Worm (Caenorhabditis elegans) whole organism, L4/young adult: ENCODE data around the gene col-174.

ENCODE experiments used
- W03F9.2 ChIP-seq: fragments of 150-350 bp; optimal IDR thresholded peaks from 2 replicates; lab custom pipeline; 2014; ENCODE audit warnings: missing biosample characterization, missing genetic modification characterization
- dao-5 ChIP-seq: sonication (generic microtip); optimal IDR thresholded peaks from 2 replicates; lab custom pipeline; 2016; ENCODE audit warnings: missing genotype, missing genetic modification characterization, moderate library complexity, missing compliant biosample characterization
- him-1 ChIP-seq: sonication (generic microtip); optimal IDR thresholded peaks from 2 replicates; lab custom pipeline; 2016; ENCODE audit warnings: missing genotype, missing genetic modification reagents, missing genetic modification characterization, missing compliant biosample characterization

col-174 gene

DNA sequence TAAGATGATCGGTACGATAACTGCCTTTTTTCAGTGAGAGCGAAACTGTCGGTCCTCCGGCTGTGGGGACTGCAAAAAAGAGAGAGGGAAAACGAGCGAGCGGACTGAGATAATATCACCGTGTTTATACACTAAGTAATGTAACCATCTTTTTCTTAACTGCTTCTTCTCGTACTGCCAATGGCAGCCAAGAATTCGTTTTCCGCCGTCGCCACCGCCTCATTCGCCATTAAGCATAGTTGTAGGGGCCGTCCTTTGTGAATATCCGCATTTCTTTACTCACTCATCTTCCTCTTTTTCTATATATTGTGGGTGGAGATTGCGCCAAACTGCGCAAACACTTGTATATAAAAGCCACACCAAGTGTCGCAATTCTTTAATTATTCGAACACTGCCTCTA lies at the start of gene col-174:
col-174 (plus strand) TSS at position 301 of the 400 bp plus-strand sequence.
- TF ChIP-seq him-1 (tag; lab: Kevin White, UChicago) = no peak
- TF ChIP-seq dao-5 (tag; lab: Kevin White, UChicago) = no peak
- no peak for TF ChIP-seq W03F9.2 (tag; lab: Kevin White, UChicago)

DNA sequence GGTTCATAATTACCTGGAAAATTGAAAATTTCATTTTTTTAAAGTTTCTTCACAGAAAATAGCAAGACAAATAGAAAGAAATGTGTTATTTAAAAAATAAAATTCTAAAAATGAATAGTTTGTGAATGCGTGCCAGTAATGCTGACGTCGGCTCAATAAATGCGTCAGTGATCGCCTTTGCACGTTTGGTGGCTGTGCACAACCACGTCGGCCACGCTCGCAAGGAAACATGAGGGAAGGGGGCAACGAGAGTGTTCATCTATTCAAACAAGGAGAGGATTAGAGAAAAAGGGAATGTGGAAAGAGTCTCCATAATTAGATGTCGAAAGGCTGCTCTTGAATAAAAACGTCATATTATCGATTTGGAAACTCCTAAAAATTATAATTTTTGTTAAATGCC lies 45.6 kb upstream of the col-174 start, which contains the start of gene uggt-1:
uggt-1 (minus strand) TSS at position 13 of the 400 bp plus-strand sequence.
- TF ChIP-seq him-1 (tag; lab: Kevin White, UChicago) (peak; percentile 90), dao-5 (tag; lab: Kevin White, UChicago) (no peak), W03F9.2 (tag; lab: Kevin White, UChicago) (no peak)

DNA sequence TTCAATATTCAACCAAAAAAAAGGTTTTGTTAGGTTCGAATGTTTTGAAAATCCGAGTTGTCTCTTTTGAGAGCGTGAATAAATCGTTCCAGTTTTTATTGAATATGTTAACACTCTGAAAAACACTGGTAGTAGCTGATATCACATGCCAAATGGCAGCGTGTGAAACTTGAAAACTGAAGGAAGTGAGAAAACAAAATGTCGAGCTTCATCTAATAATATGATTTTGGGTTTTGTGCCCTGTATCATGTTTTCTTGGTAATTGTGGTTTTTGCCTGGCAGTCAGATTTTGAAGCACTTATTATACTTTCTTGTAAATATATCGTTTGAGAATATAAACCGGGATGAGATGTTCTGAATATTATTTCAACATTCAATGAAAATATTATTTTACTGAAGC lies 43.8 kb upstream of the col-174 start, which contains the start of gene F48E3.6:
F48E3.6 (minus strand) TSS at position 101 of the 400 bp plus-strand sequence.
- TF ChIP-seq dao-5 (tag; lab: Kevin White, UChicago) (no peak), him-1 (tag; lab: Kevin White, UChicago) (no peak), W03F9.2 (tag; lab: Kevin White, UChicago) (no peak)

DNA sequence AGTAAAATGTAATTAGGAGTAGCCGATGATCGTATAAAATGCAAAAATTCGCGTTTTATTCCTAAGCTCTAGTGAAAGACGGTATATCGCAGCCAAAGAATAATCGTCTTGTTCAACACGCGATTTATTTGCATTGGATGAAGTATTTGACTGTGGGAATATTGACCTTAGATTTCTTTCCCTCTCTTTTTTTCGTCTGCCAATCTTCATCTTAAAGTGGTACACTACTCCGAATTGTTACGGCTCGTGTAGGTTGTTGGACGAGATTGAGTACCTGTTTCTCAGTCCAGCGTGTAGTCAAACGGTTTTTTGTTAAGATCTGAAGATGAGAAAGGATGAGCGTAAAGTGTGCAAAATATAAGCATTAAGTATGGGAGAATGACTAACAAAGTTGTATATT lies 40.1 kb upstream of the col-174 start, which contains the start of gene lgc-11:
lgc-11 (minus strand) TSS at position 101 of the 400 bp plus-strand sequence.
- TF ChIP-seq him-1 (tag; lab: Kevin White, UChicago) = no peak
- no peak for TF ChIP-seq W03F9.2 (tag; lab: Kevin White, UChicago)
- TF ChIP-seq dao-5 (tag; lab: Kevin White, UChicago) = no peak

DNA sequence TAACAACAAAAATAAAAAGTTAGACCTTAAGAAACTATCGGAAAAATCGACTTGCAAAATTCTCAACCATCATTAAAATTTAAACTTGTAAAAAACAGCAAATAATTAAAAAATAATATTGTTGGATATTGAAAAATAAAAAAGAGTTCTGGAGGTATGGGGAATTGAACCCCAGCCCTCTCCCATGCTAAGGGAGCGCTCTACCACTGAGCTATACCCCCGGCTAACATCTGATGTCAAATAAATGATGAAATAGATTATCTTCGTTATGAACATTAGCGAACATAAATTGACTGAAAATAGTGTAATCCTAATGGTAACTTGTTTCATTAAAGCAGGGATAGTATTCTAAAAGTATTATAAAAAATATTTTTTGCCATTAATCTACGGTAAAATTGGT lies 39.5 kb upstream of the col-174 start:
- TF ChIP-seq him-1 (tag; lab: Kevin White, UChicago) (no peak), W03F9.2 (tag; lab: Kevin White, UChicago) (no peak), dao-5 (tag; lab: Kevin White, UChicago) (no peak)

DNA sequence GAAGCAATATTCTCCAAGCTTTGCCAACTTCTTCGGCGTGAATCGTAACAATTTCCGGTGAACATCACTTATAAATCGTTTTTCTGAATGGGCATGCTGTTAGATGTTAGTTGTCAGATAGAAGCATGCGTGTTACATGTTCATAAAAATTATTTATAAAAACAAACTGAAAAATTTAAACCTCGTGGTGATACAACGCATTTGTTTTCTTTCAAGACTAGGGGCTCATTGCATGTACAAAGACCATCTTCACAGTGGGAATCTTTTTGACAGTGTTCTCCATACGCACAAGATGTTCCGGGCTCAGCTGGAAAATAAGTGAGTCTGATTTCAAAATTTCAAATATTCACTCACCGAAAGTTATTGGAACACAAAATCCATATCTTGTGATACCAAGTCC lies 33.9 kb upstream of the col-174 start:
- no peak for TF ChIP-seq W03F9.2 (tag; lab: Kevin White, UChicago)
- no peak for TF ChIP-seq him-1 (tag; lab: Kevin White, UChicago)
- TF ChIP-seq dao-5 (tag; lab: Kevin White, UChicago) = no peak

DNA sequence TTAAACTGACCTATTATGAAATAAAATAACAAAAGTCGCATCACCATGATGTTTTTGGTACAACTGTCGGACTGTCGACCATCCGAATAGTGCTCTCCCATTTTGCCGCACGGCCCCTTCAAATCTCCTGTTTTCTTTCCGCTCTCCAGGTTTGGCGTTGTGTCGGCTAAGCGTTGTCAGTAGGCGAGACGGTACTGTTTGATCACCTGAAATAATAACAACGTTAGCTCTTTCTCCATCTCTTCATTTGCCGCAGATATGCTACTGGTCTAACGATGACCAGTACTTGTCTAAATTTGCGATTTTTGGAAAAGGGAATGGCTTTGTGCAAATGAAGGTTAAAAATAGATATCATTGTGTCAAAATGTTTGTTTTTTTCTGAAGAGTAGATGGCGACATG lies 27.0 kb upstream of the col-174 start, which contains the start of gene chts-1:
chts-1 (minus strand) TSS at position 101 of the 400 bp plus-strand sequence.
- TF ChIP-seq W03F9.2 (tag; lab: Kevin White, UChicago) = no peak
- no peak for TF ChIP-seq dao-5 (tag; lab: Kevin White, UChicago)
- TF ChIP-seq him-1 (tag; lab: Kevin White, UChicago) = no peak

DNA sequence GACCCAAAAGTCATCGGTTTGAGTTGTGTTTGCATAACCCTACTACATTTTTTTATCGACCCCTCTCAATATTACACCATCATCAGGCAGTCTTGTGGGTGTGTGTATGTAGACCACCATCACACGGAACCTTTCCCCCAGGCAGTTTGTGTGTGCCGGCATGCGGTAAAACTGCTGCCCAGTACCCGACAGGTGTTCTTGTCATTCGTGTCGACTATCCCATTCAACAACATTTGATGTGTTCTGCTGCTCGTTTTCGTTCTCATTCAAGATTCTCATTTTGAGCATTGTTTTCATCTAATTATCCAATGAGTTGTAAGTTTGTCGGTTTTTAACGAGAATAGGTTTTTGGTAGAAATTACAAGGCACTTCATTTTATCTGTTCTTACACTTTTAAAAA lies 24.0 kb upstream of the col-174 start:
- TF ChIP-seq W03F9.2 (tag; lab: Kevin White, UChicago) = no peak
- TF ChIP-seq dao-5 (tag; lab: Kevin White, UChicago) = no peak

DNA sequence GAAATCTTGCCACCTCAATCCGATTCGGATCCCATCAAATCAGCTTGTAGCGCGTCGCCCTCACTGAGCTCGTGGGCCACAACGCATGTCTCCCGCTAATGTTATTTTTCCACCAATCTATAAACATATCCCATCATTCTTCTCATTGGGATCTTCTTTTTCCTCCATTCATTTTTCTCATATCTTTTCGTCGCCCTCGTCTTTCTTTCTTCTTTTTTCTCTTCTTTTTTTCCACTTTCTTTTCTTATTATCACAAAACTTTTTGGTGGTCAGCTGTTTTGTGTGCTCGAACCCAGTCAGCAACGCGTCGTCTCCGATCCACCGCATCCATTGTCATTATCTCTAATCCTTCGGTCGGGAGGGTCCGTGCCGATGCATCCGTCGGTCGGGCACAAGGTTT lies 22.8 kb upstream of the col-174 start:
- no peak for TF ChIP-seq W03F9.2 (tag; lab: Kevin White, UChicago)
- no peak for TF ChIP-seq dao-5 (tag; lab: Kevin White, UChicago)
- no peak for TF ChIP-seq him-1 (tag; lab: Kevin White, UChicago)

DNA sequence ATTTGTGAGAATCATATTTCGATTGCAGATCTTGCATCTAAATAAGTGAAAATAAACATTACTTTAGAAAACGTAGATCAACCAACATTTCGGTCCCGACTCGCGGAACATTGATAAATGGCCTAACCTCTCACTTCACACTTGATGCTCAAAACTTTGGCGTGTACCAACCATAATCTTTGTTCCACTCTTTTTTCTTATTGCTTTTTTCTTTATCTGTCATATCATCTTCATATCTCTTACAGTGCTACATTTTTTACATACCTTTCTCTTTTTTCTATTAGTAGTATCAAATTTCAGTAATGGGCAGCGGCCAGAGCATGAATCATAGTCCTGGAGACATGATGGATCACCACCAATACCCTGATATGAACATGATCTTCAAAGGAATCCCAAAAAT lies 21.3 kb upstream of the col-174 start, which contains the start of gene F46C8.3:
F46C8.3 (plus strand) TSS at position 301 of the 400 bp plus-strand sequence.
- TF ChIP-seq dao-5 (tag; lab: Kevin White, UChicago) (no peak), W03F9.2 (tag; lab: Kevin White, UChicago) (no peak), him-1 (tag; lab: Kevin White, UChicago) (no peak)

DNA sequence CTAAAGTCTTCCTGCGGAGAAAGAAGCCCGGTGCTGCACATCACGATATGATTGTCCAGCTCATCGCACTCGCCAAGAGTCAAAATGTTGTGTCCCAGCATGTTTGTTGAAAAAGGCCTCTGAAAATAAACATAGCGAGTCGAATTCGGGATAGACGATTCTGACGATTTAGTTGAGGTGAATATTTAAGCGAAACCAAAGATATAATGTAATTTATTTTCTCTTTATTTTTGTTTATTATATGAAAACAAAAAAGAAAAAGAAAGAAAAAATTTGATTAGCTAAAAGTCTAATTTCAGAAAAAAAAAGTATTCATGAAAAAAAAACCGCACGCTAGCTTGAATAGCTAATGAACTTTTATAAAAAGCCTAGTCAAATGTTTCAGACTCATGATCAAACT lies 14.0 kb upstream of the col-174 start, which contains the start of gene ceh-14:
ceh-14 (minus strand) TSS at position 101 of the 400 bp plus-strand sequence.
- TF ChIP-seq W03F9.2 (tag; lab: Kevin White, UChicago) = no peak
- no peak for TF ChIP-seq him-1 (tag; lab: Kevin White, UChicago)
- TF ChIP-seq dao-5 (tag; lab: Kevin White, UChicago) = no peak

DNA sequence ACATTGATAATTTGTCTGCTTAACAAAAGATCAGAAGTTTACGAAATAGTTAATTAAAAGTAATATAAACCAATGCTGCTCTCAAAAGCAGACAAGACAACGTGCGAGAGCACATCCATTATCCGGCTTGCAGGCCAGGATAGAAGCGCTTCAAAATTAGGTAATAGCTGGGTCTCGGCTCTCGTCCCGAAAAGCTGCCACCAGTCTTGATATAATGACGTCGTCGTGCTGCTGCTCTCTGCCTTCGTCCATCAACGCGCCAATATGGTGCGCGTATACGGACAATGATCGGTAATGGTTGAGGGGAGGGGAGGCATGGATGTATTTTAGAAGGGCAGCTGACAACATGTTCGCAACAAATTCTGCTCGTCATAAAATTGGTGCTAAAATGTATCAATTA lies 12.2 kb upstream of the col-174 start:
- TF ChIP-seq him-1 (tag; lab: Kevin White, UChicago) = no peak
- TF ChIP-seq W03F9.2 (tag; lab: Kevin White, UChicago) = no peak
- no peak for TF ChIP-seq dao-5 (tag; lab: Kevin White, UChicago)

DNA sequence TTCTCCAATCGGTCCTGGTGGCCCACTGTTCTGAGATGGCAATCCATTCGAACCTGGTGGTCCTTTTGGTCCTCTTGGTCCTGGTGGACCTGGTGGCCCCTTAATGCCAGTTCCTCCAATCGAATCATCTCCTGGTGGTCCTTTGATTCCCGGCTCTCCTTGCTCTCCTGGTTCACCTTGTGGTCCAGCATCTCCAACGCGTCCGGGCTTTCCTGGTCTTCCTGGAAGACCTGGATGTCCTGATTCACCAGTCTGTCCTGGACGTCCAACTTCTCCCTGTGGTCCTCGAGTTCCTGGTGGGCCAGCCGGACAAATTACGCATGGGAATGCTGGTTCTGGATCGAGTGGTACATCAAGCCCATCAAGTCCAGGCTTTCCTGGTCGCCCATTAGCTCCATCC lies 9.7 kb upstream of the col-174 start:
- TF ChIP-seq W03F9.2 (tag; lab: Kevin White, UChicago) (no peak), dao-5 (tag; lab: Kevin White, UChicago) (no peak), him-1 (tag; lab: Kevin White, UChicago) (no peak)

DNA sequence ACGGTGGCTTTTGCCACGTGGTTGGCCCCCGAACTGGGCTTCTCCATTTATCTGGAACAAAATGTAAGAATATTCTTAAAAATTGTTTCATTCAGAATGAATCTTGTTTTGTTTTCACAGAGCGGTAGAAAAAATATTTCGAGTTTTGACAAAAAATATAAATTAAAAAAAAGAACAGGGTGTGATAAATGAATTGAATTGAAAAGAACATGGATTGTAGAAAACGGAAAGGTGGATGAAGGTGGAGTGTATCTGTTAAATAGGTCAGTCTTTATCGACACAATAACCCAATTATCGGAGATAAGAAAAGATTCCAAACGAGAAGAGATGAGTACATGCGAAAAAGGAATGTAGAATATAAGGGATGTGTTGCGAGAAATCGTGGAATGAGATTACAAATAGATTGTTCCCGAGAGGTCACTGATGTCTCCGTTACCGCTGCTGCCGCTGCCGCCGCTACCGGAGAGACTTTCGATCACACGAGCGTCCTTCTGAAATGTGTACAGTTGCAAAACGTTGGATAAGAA lies 8.8 kb upstream of the col-174 start, which contains the start of gene dpy-7:
dpy-7 (minus strand) TSS at position 51 of the 527 bp plus-strand sequence.
- TF ChIP-seq W03F9.2 (tag; lab: Kevin White, UChicago) = no peak
- no peak for TF ChIP-seq him-1 (tag; lab: Kevin White, UChicago)
- TF ChIP-seq dao-5 (tag; lab: Kevin White, UChicago) = no peak
